Worm (Caenorhabditis elegans) whole organism, mixed stage, embryonic: ENCODE results near the gene M04D8.7.

Experiments used
- blmp-1 ChIP-seq: fragments of 150-350 bp; optimal IDR thresholded peaks from 2 replicates; lab custom pipeline; 2014; ENCODE audit warnings: missing biosample characterization, missing genetic modification characterization
- elt-3 ChIP-seq: fragments of 150-350 bp; optimal IDR thresholded peaks from 2 replicates; lab custom pipeline; 2014; ENCODE audit warnings: missing biosample characterization, missing genetic modification characterization
- lsy-2 ChIP-seq: fragments of 150-350 bp; optimal IDR thresholded peaks from 2 replicates; lab custom pipeline; 2014; ENCODE audit warnings: missing biosample characterization, missing genetic modification characterization
- nhr-12 ChIP-seq: fragments of 150-350 bp; optimal IDR thresholded peaks from 2 replicates; lab custom pipeline; 2014; ENCODE audit warnings: missing biosample characterization, missing genetic modification characterization
- nhr-76 ChIP-seq: sonication (generic microtip); optimal IDR thresholded peaks from 2 replicates; lab custom pipeline; 2017; ENCODE audit warnings: missing biosample characterization, missing genetic modification characterization
- snpc-4 ChIP-seq: fragments of 150-350 bp; optimal IDR thresholded peaks from 2 replicates; lab custom pipeline; 2014; ENCODE audit warnings: missing biosample characterization, missing genetic modification characterization
- unc-39 ChIP-seq: fragments of 150-350 bp; optimal IDR thresholded peaks from 2 replicates; lab custom pipeline; 2014; ENCODE audit warnings: missing biosample characterization, missing genetic modification characterization
- unc-62 ChIP-seq: fragments of 150-350 bp; optimal IDR thresholded peaks from 2 replicates; lab custom pipeline; 2014; ENCODE audit warnings: missing biosample characterization, missing genetic modification reagents, missing genetic modification characterization
- ztf-11 ChIP-seq: fragments of 150-350 bp; optimal IDR thresholded peaks from 2 replicates; lab custom pipeline; 2014; ENCODE audit warnings: missing biosample characterization, missing genetic modification characterization

DNA sequence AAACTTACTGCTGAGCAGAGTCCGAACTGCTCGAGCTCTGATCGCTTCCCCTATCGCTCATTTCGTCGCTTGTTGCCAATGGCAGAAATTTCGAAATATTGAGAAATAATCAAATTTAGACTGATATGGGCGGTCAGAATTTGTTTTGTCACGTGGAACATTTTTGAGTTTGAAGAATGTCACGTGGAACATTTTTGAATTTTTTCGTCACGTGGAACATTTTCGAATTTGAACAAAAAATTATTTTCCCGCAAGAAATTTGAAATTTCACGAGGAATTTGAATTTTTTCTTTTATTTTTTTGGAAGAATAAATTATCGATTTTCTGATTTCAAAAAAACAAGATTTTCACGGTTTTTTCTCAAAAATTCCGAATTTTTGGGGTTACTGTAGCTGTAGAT lies 27.1 kb upstream of the M04D8.7 start, which contains the start of gene fbxa-155:
- TF ChIP-seq ztf-11 (tag; lab: Kevin White, UChicago) (no peak), nhr-76 (tag; lab: Kevin White, UChicago) (no peak), elt-3 (no peak), unc-62 (no peak), lsy-2 (tag; lab: Kevin White, UChicago) (no peak), snpc-4 (tag; lab: Kevin White, UChicago) (no peak), nhr-12 (tag; lab: Kevin White, UChicago) (no peak), unc-39 (no peak), blmp-1 (tag; lab: Kevin White, UChicago) (no peak)
